Worm (Caenorhabditis elegans) whole organism, L2 larva: ENCODE data around the gene srd-38.

Experiments
- F13H6.1 ChIP-seq: sonication (generic microtip); optimal IDR thresholded peaks from 2 replicates; lab custom pipeline; 2016; ENCODE audit warnings: missing genetic modification characterization, missing compliant biosample characterization
- Y55F3AM.14 ChIP-seq: fragments of 200-800 bp; sonication (Bioruptor generic); optimal IDR thresholded peaks from 2 replicates; lab custom pipeline; 2018; ENCODE audit warnings: mild to moderate bottlenecking, missing genetic modification characterization, missing compliant biosample characterization
- ZK546.5 ChIP-seq: sonication (generic microtip); optimal IDR thresholded peaks from 2 replicates; lab custom pipeline; 2017; ENCODE audit warnings: missing biosample characterization, missing genetic modification characterization
- alr-1 ChIP-seq: fragments of 150-350 bp; optimal IDR thresholded peaks from 2 replicates; lab custom pipeline; 2014; ENCODE audit warnings: missing biosample characterization, missing genetic modification characterization
- aly-2 ChIP-seq: fragments of 150-350 bp; optimal IDR thresholded peaks from 2 replicates; lab custom pipeline; 2014; ENCODE audit warnings: missing biosample characterization, missing genetic modification characterization
- ama-1 ChIP-seq: fragments of 150-350 bp; optimal IDR thresholded peaks from 2 replicates; lab custom pipeline; 2018; ENCODE audit warnings: inconsistent platforms
- blmp-1 ChIP-seq: sonication (generic microtip); optimal IDR thresholded peaks from 2 replicates; lab custom pipeline; 2017; ENCODE audit warnings: missing genetic modification characterization, mild to moderate bottlenecking, missing compliant biosample characterization, antibody characterized with exemption, moderate library complexity; ENCODE audit not compliant: insufficient read depth
- ceh-16 ChIP-seq: fragments of 150-350 bp; optimal IDR thresholded peaks from 2 replicates; lab custom pipeline; 2014; ENCODE audit warnings: missing biosample characterization, missing genetic modification characterization
- crh-2 ChIP-seq: sonication (generic microtip); optimal IDR thresholded peaks from 2 replicates; lab custom pipeline; 2017; ENCODE audit warnings: missing biosample characterization, missing genetic modification characterization
- dmd-4 ChIP-seq: sonication (generic microtip); optimal IDR thresholded peaks from 2 replicates; lab custom pipeline; 2017; ENCODE audit warnings: missing biosample characterization, missing genetic modification characterization
- egl-27 ChIP-seq: sonication (generic microtip); optimal IDR thresholded peaks from 3 replicates; lab custom pipeline; 2017; ENCODE audit warnings: missing biosample characterization, missing genetic modification reagents, missing genetic modification characterization
- elt-1 ChIP-seq: fragments of 150-350 bp; optimal IDR thresholded peaks from 2 replicates; lab custom pipeline; 2014; ENCODE audit warnings: missing biosample characterization, missing genetic modification characterization
- elt-3 ChIP-seq: sonication (generic microtip); optimal IDR thresholded peaks from 2 replicates; lab custom pipeline; 2017; ENCODE audit warnings: missing biosample characterization, missing genetic modification characterization
- fos-1 ChIP-seq: fragments of 150-350 bp; optimal IDR thresholded peaks from 2 replicates; lab custom pipeline; 2014; ENCODE audit warnings: missing biosample characterization, missing genetic modification characterization
- gmeb-1 ChIP-seq: fragments of 150-350 bp; optimal IDR thresholded peaks from 2 replicates; lab custom pipeline; 2014; ENCODE audit warnings: missing biosample characterization, missing genetic modification characterization
- lin-11 ChIP-seq: fragments of 150-350 bp; sonication (generic microtip); optimal IDR thresholded peaks from 2 replicates; lab custom pipeline; 2014; ENCODE audit warnings: missing biosample characterization, missing genetic modification characterization, inconsistent platforms, mixed read lengths
- lsy-2 ChIP-seq, 2 experiments: fragments of 150-350 bp in 1 of 2; sonication (generic microtip) in 1 of 2; optimal IDR thresholded peaks; 2 replicates each; lab custom pipeline; 2014 to 2017; ENCODE audit warnings: missing biosample characterization in 2 of 2, missing genetic modification characterization in 2 of 2
- mab-5 ChIP-seq: fragments of 150-350 bp; optimal IDR thresholded peaks from 2 replicates; lab custom pipeline; 2014; ENCODE audit warnings: missing biosample characterization, missing genetic modification characterization
- mbf-1 ChIP-seq: sonication (generic microtip); optimal IDR thresholded peaks from 2 replicates; lab custom pipeline; 2017; ENCODE audit warnings: missing biosample characterization, missing genetic modification characterization
- mdl-1 ChIP-seq, 2 experiments: fragments of 150-350 bp in 1 of 2; sonication (generic microtip) in 1 of 2; optimal IDR thresholded peaks; 2 replicates each; lab custom pipeline; 2017; ENCODE audit warnings: missing biosample characterization in 2 of 2, missing genetic modification characterization in 2 of 2
- nhr-10 ChIP-seq: sonication (generic microtip); optimal IDR thresholded peaks from 2 replicates; lab custom pipeline; 2017; ENCODE audit warnings: missing biosample characterization, missing genetic modification characterization
- nhr-11 ChIP-seq: fragments of 150-350 bp; optimal IDR thresholded peaks from 2 replicates; lab custom pipeline; 2014; ENCODE audit warnings: missing biosample characterization, missing genetic modification characterization
- nhr-12 ChIP-seq: fragments of 150-350 bp; optimal IDR thresholded peaks from 2 replicates; lab custom pipeline; 2014; ENCODE audit warnings: missing biosample characterization, missing genetic modification characterization
- nhr-129 ChIP-seq: fragments of 150-350 bp; optimal IDR thresholded peaks from 2 replicates; lab custom pipeline; 2014; ENCODE audit warnings: missing biosample characterization, missing genetic modification characterization
- nhr-21 ChIP-seq: fragments of 150-350 bp; optimal IDR thresholded peaks from 2 replicates; lab custom pipeline; 2014; ENCODE audit warnings: missing biosample characterization, missing genetic modification characterization
- nhr-237 ChIP-seq: fragments of 150-350 bp; optimal IDR thresholded peaks from 2 replicates; lab custom pipeline; 2014; ENCODE audit warnings: missing biosample characterization, missing genetic modification characterization
- nhr-25 ChIP-seq: fragments of 150-350 bp; sonication (generic microtip); optimal IDR thresholded peaks from 3 replicates; lab custom pipeline; 2014; ENCODE audit warnings: missing biosample characterization, missing genetic modification characterization
- nhr-6 ChIP-seq: fragments of 150-350 bp; optimal IDR thresholded peaks from 2 replicates; lab custom pipeline; 2014; ENCODE audit warnings: missing biosample characterization, missing genetic modification characterization
- peb-1 ChIP-seq: fragments of 150-350 bp; optimal IDR thresholded peaks from 2 replicates; lab custom pipeline; 2014; ENCODE audit warnings: missing biosample characterization, missing genetic modification characterization
- sem-4 ChIP-seq: fragments of 150-350 bp; optimal IDR thresholded peaks from 2 replicates; lab custom pipeline; 2014; ENCODE audit warnings: missing biosample characterization, missing genetic modification reagents, missing genetic modification characterization
- skn-1 ChIP-seq: sonication (generic microtip); optimal IDR thresholded peaks from 2 replicates; lab custom pipeline; 2017; ENCODE audit warnings: missing biosample characterization, missing genetic modification characterization
- sma-3 ChIP-seq: sonication (generic microtip); optimal IDR thresholded peaks from 2 replicates; lab custom pipeline; 2016; ENCODE audit warnings: missing genetic modification reagents, missing genetic modification characterization, missing compliant biosample characterization
- sma-9 ChIP-seq, 2 experiments: fragments of 150-350 bp in 1 of 2; sonication (generic microtip) in 1 of 2; optimal IDR thresholded peaks; 2 replicates each; lab custom pipeline; 2014 to 2016; ENCODE audit warnings: missing genetic modification characterization in 2 of 2, mild to moderate bottlenecking in 1 of 2, missing biosample characterization in 1 of 2, missing compliant biosample characterization in 1 of 2, missing genetic modification reagents in 1 of 2, moderate library complexity in 1 of 2
- snpc-4 ChIP-seq: fragments of 150-350 bp; optimal IDR thresholded peaks from 2 replicates; lab custom pipeline; 2014; ENCODE audit warnings: missing biosample characterization, missing genetic modification characterization
- unc-39 ChIP-seq: fragments of 150-350 bp; optimal IDR thresholded peaks from 2 replicates; lab custom pipeline; 2014; ENCODE audit warnings: missing biosample characterization, missing genetic modification characterization
- unc-62 ChIP-seq: fragments of 150-350 bp; optimal IDR thresholded peaks from 2 replicates; lab custom pipeline; 2014; ENCODE audit warnings: missing biosample characterization, missing genetic modification reagents, missing genetic modification characterization
- zag-1 ChIP-seq: fragments of 150-350 bp; optimal IDR thresholded peaks from 2 replicates; lab custom pipeline; 2014; ENCODE audit warnings: missing biosample characterization, missing genetic modification characterization
- ztf-1 ChIP-seq: fragments of 200-800 bp; sonication (Bioruptor generic); conservative IDR thresholded peaks from 2 replicates; pipeline ENCODE4 v1.3.6; 2022; ENCODE audit warnings: missing genetic modification characterization, missing compliant biosample characterization
- ztf-11 ChIP-seq: sonication (generic microtip); optimal IDR thresholded peaks from 2 replicates; lab custom pipeline; 2017; ENCODE audit warnings: missing biosample characterization, missing genetic modification characterization
- ztf-4 ChIP-seq: fragments of 150-350 bp; optimal IDR thresholded peaks from 2 replicates; lab custom pipeline; 2014; ENCODE audit warnings: missing biosample characterization, missing genetic modification characterization

srd-38 gene

DNA sequence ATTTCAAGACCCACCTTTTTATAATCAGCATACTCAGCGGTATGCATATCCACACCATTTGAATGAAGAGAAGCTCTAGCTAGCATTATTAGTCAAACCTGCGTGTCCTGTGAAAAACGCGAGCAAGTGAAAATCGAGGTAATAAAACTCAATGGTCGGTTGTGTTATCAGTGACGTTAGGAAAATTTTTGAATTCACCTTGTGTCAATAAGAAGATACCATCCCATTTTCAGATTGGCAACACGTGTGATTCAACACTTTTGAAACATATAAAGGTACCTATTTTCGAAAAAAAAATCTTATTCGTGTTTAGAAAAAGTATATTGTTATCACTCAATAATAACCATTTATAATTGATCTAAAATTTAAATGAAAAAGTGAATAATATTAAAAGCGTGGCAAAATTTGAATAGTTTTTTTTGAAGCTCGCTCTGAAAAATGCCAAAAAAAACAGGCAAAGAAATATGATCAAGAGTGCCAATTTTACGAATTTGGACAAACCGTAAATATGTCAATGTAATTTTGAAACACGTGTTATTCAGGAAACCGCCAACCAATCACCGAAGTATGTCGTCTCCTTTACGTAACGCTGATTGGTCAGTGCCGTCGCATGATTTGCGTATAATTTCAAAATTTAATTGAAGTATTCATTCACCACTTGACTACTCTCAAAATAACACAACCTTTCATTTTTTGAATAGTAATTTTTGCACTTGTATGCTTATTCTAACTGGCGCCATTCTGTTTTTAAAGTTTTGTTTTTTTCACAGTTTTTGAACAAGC is 20.2 kb downstream of the srd-38 start, which contains the start of gene F46G10.1:
Gene F46G10.1 (minus strand): TSS at position 115 of the 783 bp plus-strand sequence.
- TF ChIP-seq mab-5 (no peak), egl-27 (tag; lab: Kevin White, UChicago) (no peak), F13H6.1 (tag; lab: Kevin White, UChicago) (no peak), peb-1 (tag; lab: Kevin White, UChicago) (no peak), lin-11 (tag; lab: Kevin White, UChicago) (no peak), nhr-21 (tag; lab: Kevin White, UChicago) (no peak), sma-3 (no peak), ztf-1 (no peak), crh-2 (tag; lab: Kevin White, UChicago) (peak; percentile 45), Y55F3AM.14 (GFP tag; lab: Kevin White, UChicago) (no peak), fos-1 (tag; lab: Kevin White, UChicago) (peak; percentile 86), sma-9 (GFP tag; optimal IDR thresholded peaks at IDR 0.05; lab: Kevin White, UChicago) (peak; percentile 49), sma-9 (tag; optimal IDR thresholded peaks at IDR 0.05; lab: Kevin White, UChicago) (no peak), nhr-129 (tag; lab: Kevin White, UChicago) (no peak)
- TF ChIP-seq, all 48 proteins: peak for 3

- peak; percentile 59 for TF ChIP-seq sma-9 (GFP tag; optimal IDR thresholded peaks at IDR 0.05; lab: Kevin White, UChicago)
- no peak for TF ChIP-seq sma-9 (tag; optimal IDR thresholded peaks at IDR 0.05; lab: Kevin White, UChicago)
- TF ChIP-seq ztf-1 = no peak
- TF ChIP-seq fos-1 (tag; lab: Kevin White, UChicago) = peak; percentile 2
- no peak for TF ChIP-seq Y55F3AM.14 (GFP tag; lab: Kevin White, UChicago)
- no peak for TF ChIP-seq unc-39 (tag; lab: Kevin White, UChicago)
- TF ChIP-seq lsy-2 (tag; optimal IDR thresholded peaks at IDR 0.05; lab: Kevin White, UChicago) = no peak
- no peak for TF ChIP-seq aly-2 (tag; lab: Kevin White, UChicago)
- no peak for TF ChIP-seq gmeb-1 (tag; lab: Kevin White, UChicago)
- TF ChIP-seq nhr-21 (tag; lab: Kevin White, UChicago) = peak; percentile 33
- TF ChIP-seq elt-1 = no peak
- no peak for TF ChIP-seq ama-1 (lab: Kevin White, UChicago)
- TF ChIP-seq mdl-1 (tag; optimal IDR thresholded peaks at IDR 0.05; lab: Kevin White, UChicago) = no peak
- no peak for TF ChIP-seq dmd-4 (tag; lab: Kevin White, UChicago)
- no peak for TF ChIP-seq nhr-129 (tag; lab: Kevin White, UChicago)
- TF ChIP-seq nhr-25 = peak; percentile 77
- TF ChIP-seq zag-1 (tag; lab: Kevin White, UChicago) = no peak
- no peak for TF ChIP-seq ceh-16 (tag; lab: Kevin White, UChicago)
- no peak for TF ChIP-seq nhr-11 (tag; lab: Kevin White, UChicago)
- TF ChIP-seq snpc-4 (tag; lab: Kevin White, UChicago) = no peak
- TF ChIP-seq alr-1 = no peak
- TF ChIP-seq crh-2 (tag; lab: Kevin White, UChicago) = no peak
- TF ChIP-seq egl-27 (tag; lab: Kevin White, UChicago) = no peak
- no peak for TF ChIP-seq ZK546.5 (tag; lab: Kevin White, UChicago)
- TF ChIP-seq mbf-1 (tag; lab: Kevin White, UChicago) = no peak
- TF ChIP-seq nhr-237 (tag; lab: Kevin White, UChicago) = no peak
- no peak for TF ChIP-seq ztf-4 (tag; lab: Kevin White, UChicago)
- no peak for TF ChIP-seq nhr-12 (tag; lab: Kevin White, UChicago)
- TF ChIP-seq skn-1 = no peak
- TF ChIP-seq sma-3 = peak; percentile 76
- TF ChIP-seq F13H6.1 (tag; lab: Kevin White, UChicago) = no peak
- TF ChIP-seq blmp-1 (tag; lab: Kevin White, UChicago) = no peak
- TF ChIP-seq elt-3 (tag; lab: Kevin White, UChicago) = no peak
- no peak for TF ChIP-seq sem-4 (tag; lab: Kevin White, UChicago)
- no peak for TF ChIP-seq nhr-10
- TF ChIP-seq peb-1 (tag; lab: Kevin White, UChicago) = no peak
- peak; percentile 23 for TF ChIP-seq mab-5
- no peak for TF ChIP-seq ztf-11 (tag; lab: Kevin White, UChicago)
- no peak for TF ChIP-seq nhr-6 (tag; lab: Kevin White, UChicago)
- TF ChIP-seq unc-62 (GFP tag; lab: Kevin White, UChicago) = no peak
These were observed 23.5 kb downstream of the srd-38 start for ce11 chrX:13315093-13315492.
